Fruit fly (Drosophila melanogaster) whole organism, wandering third instar larva: ENCODE results near the gene CG8861.

Source experiments
- Abd-B ChIP-seq: fragments of >200 bp; optimal IDR thresholded peaks from 2 replicates; lab custom pipeline; 2017; ENCODE audit warnings: missing biosample characterization, missing genetic modification characterization
- CG32264 ChIP-seq: fragments of 200-800 bp; sonication (Bioruptor generic); optimal IDR thresholded peaks from 2 replicates; lab custom pipeline; 2016; ENCODE audit warnings: missing biosample characterization, missing genetic modification characterization
- CG9705 ChIP-seq: fragments of 200-800 bp; sonication (Bioruptor generic); optimal IDR thresholded peaks from 2 replicates; lab custom pipeline; 2018; ENCODE audit warnings: missing biosample characterization, mild to moderate bottlenecking, missing genetic modification characterization
- Dfd ChIP-seq: fragments of >200 bp; optimal IDR thresholded peaks from 2 replicates; lab custom pipeline; 2017; ENCODE audit warnings: missing biosample characterization, missing genetic modification characterization
- Dif ChIP-seq: fragments of 200-275, 200-300 bp; sonication (Bioruptor generic); optimal IDR thresholded peaks from 2 replicates; lab custom pipeline; 2018; ENCODE audit warnings: missing biosample characterization, missing genetic modification characterization; ENCODE audit not compliant: partially characterized antibody
- GATAd ChIP-seq: sonication (Bioruptor generic); optimal IDR thresholded peaks from 2 replicates; lab custom pipeline; 2016; ENCODE audit warnings: missing biosample characterization, missing genetic modification characterization
- HLH106 ChIP-seq: fragments of 200-800 bp; optimal IDR thresholded peaks from 3 replicates; lab custom pipeline; 2019; ENCODE audit warnings: missing biosample characterization, mild to moderate bottlenecking, missing genetic modification characterization, moderate library complexity
- Hnf4 ChIP-seq: fragments of 200-800 bp; sonication (Bioruptor generic); optimal IDR thresholded peaks from 2 replicates; lab custom pipeline; 2016; ENCODE audit warnings: missing biosample characterization, mild to moderate bottlenecking, missing genetic modification characterization
- Hr78 ChIP-seq: fragments of >200 bp; optimal IDR thresholded peaks from 2 replicates; lab custom pipeline; 2017; ENCODE audit warnings: missing biosample characterization, missing genetic modification characterization
- Hr83 ChIP-seq: fragments of 200-300 bp; sonication (Bioruptor generic); optimal IDR thresholded peaks from 2 replicates; lab custom pipeline; 2016; ENCODE audit warnings: missing biosample characterization, mild to moderate bottlenecking, missing genetic modification characterization, moderate library complexity; ENCODE audit not compliant: poor library complexity, severe bottlenecking
- Jra ChIP-seq: sonication (Bioruptor generic); optimal IDR thresholded peaks from 2 replicates; lab custom pipeline; 2016; ENCODE audit warnings: missing biosample characterization, missing genetic modification characterization
- Mio ChIP-seq: sonication (Bioruptor generic); optimal IDR thresholded peaks from 2 replicates; lab custom pipeline; 2016; ENCODE audit warnings: missing biosample characterization, missing genetic modification characterization
- Myc ChIP-seq: fragments of >200 bp; optimal IDR thresholded peaks from 2 replicates; lab custom pipeline; 2017
- N ChIP-seq: fragments of >200 bp; optimal IDR thresholded peaks from 2 replicates; lab custom pipeline; 2018; ENCODE audit warnings: missing biosample characterization, missing external identifiers, missing genetic modification characterization
- OdsH ChIP-seq: fragments of 200-800 bp; sonication (Bioruptor generic); optimal IDR thresholded peaks from 2 replicates; lab custom pipeline; 2016; ENCODE audit warnings: missing biosample characterization, mild to moderate bottlenecking, missing genetic modification characterization
- Rel ChIP-seq, 2 experiments: fragments of 200-800 bp; sonication (Bioruptor generic) in 1 of 2; optimal IDR thresholded peaks; 2 replicates in 1 of 2; 3 replicates in 1 of 2; lab custom pipeline; 2016 to 2019; ENCODE audit warnings: mild to moderate bottlenecking in 2 of 2, missing biosample characterization in 2 of 2, missing genetic modification characterization in 2 of 2, moderate library complexity in 1 of 2
- Sp1 ChIP-seq: fragments of 200-800 bp; sonication (Bioruptor generic); optimal IDR thresholded peaks from 3 replicates; lab custom pipeline; 2019; ENCODE audit warnings: missing biosample characterization, mild to moderate bottlenecking, missing genetic modification characterization, moderate library complexity
- Vsx2 ChIP-seq: fragments of 200-300, 225-300 bp; sonication (Bioruptor generic); optimal IDR thresholded peaks from 2 replicates; lab custom pipeline; 2018; ENCODE audit warnings: missing biosample characterization, missing genetic modification characterization; ENCODE audit not compliant: partially characterized antibody
- br ChIP-seq: fragments of 200-800 bp; sonication (Bioruptor generic); optimal IDR thresholded peaks from 2 replicates; lab custom pipeline; 2016; ENCODE audit warnings: missing biosample characterization, missing genetic modification characterization
- brk ChIP-seq: fragments of 200-800 bp; sonication (Bioruptor generic); optimal IDR thresholded peaks from 2 replicates; lab custom pipeline; 2016; ENCODE audit warnings: missing biosample characterization, mild to moderate bottlenecking, missing genetic modification characterization
- dl ChIP-seq, 2 experiments: fragments of 175-275, 200-275 bp in 1 of 2; fragments of 200-275 bp in 1 of 2; sonication (Bioruptor generic); optimal IDR thresholded peaks; lab custom pipeline; 2018; ENCODE audit warnings: mild to moderate bottlenecking in 2 of 2, missing biosample characterization in 2 of 2, missing genetic modification characterization in 2 of 2, moderate library complexity in 2 of 2; ENCODE audit not compliant: partially characterized antibody in 2 of 2, insufficient read depth in 1 of 2
- dmrt93B ChIP-seq: fragments of 200-800 bp; sonication (Bioruptor generic); optimal IDR thresholded peaks from 2 replicates; lab custom pipeline; 2018; ENCODE audit warnings: missing biosample characterization, mild to moderate bottlenecking, missing genetic modification characterization
- dsf ChIP-seq: sonication (Bioruptor generic); optimal IDR thresholded peaks from 2 replicates; lab custom pipeline; 2016; ENCODE audit warnings: missing biosample characterization, missing genetic modification characterization, borderline replicate concordance
- ey ChIP-seq: fragments of 200-800 bp; sonication (Bioruptor generic); optimal IDR thresholded peaks from 2 replicates; lab custom pipeline; 2016; ENCODE audit warnings: missing biosample characterization, missing genetic modification characterization
- foxo ChIP-seq, 2 experiments: fragments of 200-800 bp; sonication (Bioruptor generic); optimal IDR thresholded peaks; 2 replicates in 1 of 2; 3 replicates in 1 of 2; lab custom pipeline; 2016 to 2017; ENCODE audit warnings: missing biosample characterization in 2 of 2, missing genetic modification characterization in 2 of 2
- h ChIP-seq: fragments of 200-800 bp; sonication (Bioruptor generic); optimal IDR thresholded peaks from 3 replicates; lab custom pipeline; 2016; ENCODE audit warnings: missing biosample characterization, mild to moderate bottlenecking, missing genetic modification characterization
- jim ChIP-seq: fragments of 175-275, 200-325 bp; sonication (Bioruptor generic); optimal IDR thresholded peaks from 2 replicates; lab custom pipeline; 2016; ENCODE audit warnings: missing biosample characterization, mild to moderate bottlenecking, missing genetic modification characterization
- lola ChIP-seq: fragments of >200 bp; optimal IDR thresholded peaks from 2 replicates; lab custom pipeline; 2017; ENCODE audit warnings: missing biosample characterization, missing genetic modification characterization
- pan ChIP-seq: fragments of >200 bp; optimal IDR thresholded peaks from 2 replicates; lab custom pipeline; 2017
- psq ChIP-seq: fragments of 200-800 bp; sonication (Bioruptor generic); optimal IDR thresholded peaks from 3 replicates; lab custom pipeline; 2017; ENCODE audit warnings: missing biosample characterization, mild to moderate bottlenecking, missing genetic modification characterization, moderate library complexity
- sage ChIP-seq: fragments of 200-800 bp; sonication (Bioruptor generic); optimal IDR thresholded peaks from 2 replicates; lab custom pipeline; 2016; ENCODE audit warnings: missing biosample characterization, mild to moderate bottlenecking, missing genetic modification characterization
- sv ChIP-seq: fragments of 200-800 bp; sonication (Bioruptor generic); optimal IDR thresholded peaks from 3 replicates; lab custom pipeline; 2016; ENCODE audit warnings: missing biosample characterization, missing genetic modification characterization
- tai ChIP-seq: sonication (Bioruptor generic); optimal IDR thresholded peaks from 2 replicates; lab custom pipeline; 2016; ENCODE audit warnings: missing biosample characterization, missing genetic modification characterization
- usp ChIP-seq: fragments of >200 bp; optimal IDR thresholded peaks from 2 replicates; lab custom pipeline; 2017; ENCODE audit warnings: missing biosample characterization, missing genetic modification characterization
- woc ChIP-seq: sonication (Bioruptor generic); optimal IDR thresholded peaks from 2 replicates; lab custom pipeline; 2016; ENCODE audit warnings: missing biosample characterization, mild to moderate bottlenecking, missing genetic modification characterization

Gene CG8861

DNA sequence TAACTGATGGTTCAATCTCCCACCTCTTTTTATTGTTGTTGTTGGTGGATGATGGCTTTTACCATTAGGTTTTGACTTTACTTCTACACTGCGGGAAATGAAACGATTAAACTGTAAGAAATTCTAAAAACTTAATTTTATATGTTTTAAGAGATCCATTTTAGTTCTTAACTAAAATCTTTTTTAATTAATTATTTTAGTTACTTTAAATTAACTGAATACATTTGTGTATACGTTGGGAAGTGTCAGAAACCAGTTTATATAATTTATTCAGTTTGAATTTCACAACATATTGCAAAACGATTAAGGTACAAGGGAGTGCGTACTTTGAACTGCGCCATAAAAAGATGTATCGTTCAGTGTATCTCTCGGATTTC is 25.0 kb upstream of the CG8861 start (continued):
- TF ChIP-seq Dfd (no peak), dsf (GFP tag; lab: Kevin White, UChicago) (peak; percentile 45), GATAd (GFP tag; lab: Kevin White, UChicago) (no peak), jim (GFP tag; lab: Kevin White, UChicago) (no peak), brk (GFP tag; lab: Kevin White, UChicago) (peak; percentile 65), dmrt93B (GFP tag; lab: Kevin White, UChicago) (peak; percentile 50), br (GFP tag; lab: Kevin White, UChicago) (peak; percentile 30), woc (no peak), foxo (GFP tag; optimal IDR thresholded peaks at IDR 0.05; lab: Kevin White, UChicago) (peak in 1 of 2 experiments; percentile 78), Myc (lab: Kevin White, UChicago) (no peak)

DNA sequence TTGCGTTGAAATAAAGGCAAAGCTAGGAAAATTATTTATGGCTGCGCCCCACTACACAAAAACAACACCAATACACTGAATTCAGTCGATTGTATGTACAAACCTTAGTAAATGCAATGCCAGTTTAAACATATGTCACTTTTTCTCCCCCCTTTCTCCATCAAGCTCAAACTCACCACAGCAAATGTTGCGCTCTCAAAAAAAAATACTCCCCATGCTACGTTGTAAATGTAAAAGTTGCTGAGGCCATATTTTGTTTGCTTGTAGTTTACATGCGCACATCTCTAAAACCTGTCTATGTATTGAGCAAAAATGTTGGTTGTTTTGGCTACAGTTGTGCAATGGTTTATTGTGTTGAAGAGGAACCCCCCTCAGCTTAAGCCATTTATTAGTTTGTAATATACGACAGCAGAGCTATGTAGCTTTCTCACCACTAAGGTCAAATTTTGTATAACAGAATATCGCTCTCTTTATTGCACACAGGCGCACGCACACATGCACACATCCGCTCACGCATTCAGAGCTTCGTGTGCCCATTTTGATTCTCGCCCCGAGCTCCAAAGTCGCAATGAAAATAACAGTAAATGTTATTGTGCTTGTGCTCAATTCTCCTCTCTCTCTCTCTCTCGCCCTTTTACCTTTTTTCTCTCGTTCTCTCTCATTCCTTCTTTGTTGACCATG is 24.4 kb upstream of the CG8861 start:
- TF ChIP-seq dl (GFP tag; optimal IDR thresholded peaks at IDR 0.05; lab: Kevin White, UChicago; ENCODE audit: insufficient read depth in 1 of 2, partially characterized antibody in 2 of 2), result peak; percentile 33 to 61
- no peak for TF ChIP-seq dsf (GFP tag; lab: Kevin White, UChicago)
- TF ChIP-seq CG32264 (GFP tag; lab: Kevin White, UChicago), result no peak
- TF ChIP-seq N (GFP tag; lab: Kevin White, UChicago), result no peak
- no peak for TF ChIP-seq Vsx2 (GFP tag; lab: Kevin White, UChicago)
- TF ChIP-seq jim (GFP tag; lab: Kevin White, UChicago), result no peak
- TF ChIP-seq tai (GFP tag; lab: Kevin White, UChicago), result no peak
- no peak for TF ChIP-seq psq (GFP tag; lab: Kevin White, UChicago)
- no peak for TF ChIP-seq Mio (GFP tag; lab: Kevin White, UChicago)
- no peak for TF ChIP-seq foxo (GFP tag; optimal IDR thresholded peaks at IDR 0.05; lab: Kevin White, UChicago)
- TF ChIP-seq lola (GFP tag; lab: Kevin White, UChicago), result no peak
- TF ChIP-seq Hr83 (GFP tag; lab: Kevin White, UChicago), result peak; percentile 10
- no peak for TF ChIP-seq OdsH (GFP tag; lab: Kevin White, UChicago)
- TF ChIP-seq Abd-B (GFP tag; lab: Kevin White, UChicago), result no peak
- no peak for TF ChIP-seq ey
- no peak for TF ChIP-seq sage (GFP tag; lab: Kevin White, UChicago)
- no peak for TF ChIP-seq Jra
- no peak for TF ChIP-seq h (GFP tag; lab: Kevin White, UChicago)
- TF ChIP-seq Dfd, result no peak
- no peak for TF ChIP-seq dmrt93B (GFP tag; lab: Kevin White, UChicago)
- TF ChIP-seq Hr78 (GFP tag; lab: Kevin White, UChicago), result no peak
- TF ChIP-seq Sp1 (GFP tag; lab: Kevin White, UChicago), result no peak
- TF ChIP-seq CG9705, result no peak
- TF ChIP-seq brk (GFP tag; lab: Kevin White, UChicago), result no peak
- TF ChIP-seq Hnf4, result no peak
- TF ChIP-seq sv (GFP tag; lab: Kevin White, UChicago), result no peak
- no peak for TF ChIP-seq woc
- peak; percentile 65 for TF ChIP-seq Dif
- no peak for TF ChIP-seq Rel (GFP tag; optimal IDR thresholded peaks at IDR 0.05; lab: Kevin White, UChicago)
- peak; percentile 10 for TF ChIP-seq Rel (tag; optimal IDR thresholded peaks at IDR 0.05; lab: Kevin White, UChicago)
- no peak for TF ChIP-seq HLH106
- no peak for TF ChIP-seq pan (lab: Kevin White, UChicago)
- no peak for TF ChIP-seq usp
